Worm (Caenorhabditis elegans) whole organism, L4 larva: ENCODE measurements around the gene F59B2.3.

Experiments
- Y75B8A.6 ChIP-seq: fragments of 200-800 bp; sonication (Bioruptor generic); IDR thresholded peaks from 2 replicates; pipeline ENCODE4 v1.3.6; 2022; ENCODE audit warnings: missing genetic modification reagents, missing genetic modification characterization, missing compliant biosample characterization
- aha-1 ChIP-seq: fragments of 150-350 bp; peaks from one replicate; lab custom pipeline; 2014; ENCODE audit warnings: missing biosample characterization, missing genetic modification characterization
- fkh-10 ChIP-seq: fragments of 150-350 bp; optimal IDR thresholded peaks from 2 replicates; lab custom pipeline; 2014; ENCODE audit warnings: missing biosample characterization, missing genetic modification reagents, missing genetic modification characterization
- nhr-42 ChIP-seq: fragments of 200-800 bp; sonication (Bioruptor generic); IDR thresholded peaks from 2 replicates; pipeline ENCODE4 v1.3.6; 2022; ENCODE audit warnings: missing genetic modification characterization, missing compliant biosample characterization
- nhr-77 ChIP-seq: fragments of 150-350 bp; optimal IDR thresholded peaks from 2 replicates; lab custom pipeline; 2014; ENCODE audit warnings: missing biosample characterization, missing genetic modification characterization
- sdz-12 ChIP-seq: fragments of 200-800 bp; sonication (Bioruptor generic); optimal IDR thresholded peaks from 2 replicates; lab custom pipeline; 2018; ENCODE audit warnings: mild to moderate bottlenecking, missing genetic modification characterization, missing compliant biosample characterization
- zip-11 ChIP-seq: fragments of 200-800 bp; sonication (Bioruptor generic); IDR thresholded peaks from 2 replicates; pipeline ENCODE4 v1.3.6; 2022; ENCODE audit warnings: missing genetic modification characterization, missing compliant biosample characterization

The F59B2.3 gene

ce11 chrIII:8955536-8955935 lies 44.0 kb downstream of the F59B2.3 start:
- peak; percentile 94 for TF ChIP-seq aha-1 (tag; lab: Kevin White, UChicago)
- no peak for TF ChIP-seq Y75B8A.6
- no peak for TF ChIP-seq nhr-42

- TF ChIP-seq zip-11 (GFP tag; lab: Robert Waterston, UW), result no peak
- TF ChIP-seq fkh-10 (GFP tag; lab: Kevin White, UChicago), result peak; percentile 46
- no peak for TF ChIP-seq sdz-12 (GFP tag; lab: Kevin White, UChicago)
- TF ChIP-seq nhr-77 (tag; lab: Kevin White, UChicago), result no peak
Measured at ce11 chrIII:8949147-8949546, 50.4 kb downstream of the F59B2.3 start.
